Fruit fly (Drosophila melanogaster): Measurements from ENCODE around the gene term.

Gene term

DNA sequence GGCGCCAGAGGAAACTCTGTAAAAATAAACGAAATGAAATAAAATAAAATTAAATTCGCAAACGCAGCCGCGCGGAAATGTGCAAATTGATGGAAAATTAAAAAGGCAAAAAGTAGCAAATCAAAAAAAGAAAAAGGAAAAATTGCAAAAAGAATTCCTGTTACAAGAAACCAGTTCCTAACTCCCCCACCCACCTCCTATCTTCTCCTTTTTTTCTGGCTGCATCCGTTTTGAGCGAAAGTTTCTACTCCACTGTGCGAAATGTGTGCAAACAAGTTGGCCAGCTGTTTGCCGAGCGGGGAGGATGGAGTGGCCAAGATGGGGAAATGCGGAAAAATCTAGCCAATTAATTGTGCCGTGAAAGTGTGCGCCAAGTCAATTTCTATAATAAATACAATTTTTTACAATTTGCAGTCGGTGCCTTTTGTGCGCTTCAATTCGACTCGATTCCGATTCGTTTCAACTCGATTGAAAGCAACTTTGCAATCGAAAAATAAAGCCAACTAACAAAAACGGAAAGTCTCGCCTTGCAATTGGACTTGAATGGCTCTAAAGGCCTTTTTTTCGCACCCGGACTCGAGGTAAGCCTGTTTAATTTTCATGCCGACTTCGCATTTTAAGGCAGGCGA lies 33.0 kb upstream of the term start:
- TF ChIP-seq HLH106 (tag; optimal IDR thresholded peaks at IDR 0.05) (peak; percentile 6), Mio (GFP tag; optimal IDR thresholded peaks at IDR 0.05) (no peak)

DNA sequence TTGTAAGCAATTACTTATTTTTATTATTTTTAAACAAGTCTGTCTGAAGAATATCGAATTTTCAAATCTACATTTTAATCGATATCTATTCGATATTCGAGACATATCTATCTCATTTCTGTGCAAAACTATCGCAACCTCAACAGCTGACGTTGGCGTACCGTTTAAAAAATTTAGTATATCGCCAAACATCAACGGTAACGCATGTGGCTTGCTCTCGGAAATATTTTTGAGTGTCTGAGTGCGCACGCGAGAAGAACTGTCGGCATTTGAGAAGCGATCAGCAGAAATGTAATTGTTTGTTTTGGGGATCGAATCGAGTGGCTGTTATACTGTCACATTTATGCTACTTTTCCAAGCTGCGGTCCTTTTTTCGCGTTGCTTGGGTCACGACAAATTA lies 32.2 kb upstream of the term start, which contains the start of gene MYPT-75D:
MYPT-75D (plus strand) TSS at position 174 of the 400 bp plus-strand sequence.
- TF ChIP-seq Rel (GFP tag; optimal IDR thresholded peaks at IDR 0.05), result no peak
- peak; percentile 22 for TF ChIP-seq Rel (tag; optimal IDR thresholded peaks at IDR 0.05)
- TF ChIP-seq Sp1 (GFP tag; optimal IDR thresholded peaks at IDR 0.05), result peak; percentile 25
- TF ChIP-seq Abd-B (GFP tag; optimal IDR thresholded peaks at IDR 0.05), result no peak
- TF ChIP-seq dl (GFP tag; optimal IDR thresholded peaks at IDR 0.05; ENCODE audit: insufficient read depth in 1 of 2, partially characterized antibody in 2 of 2), result peak in 1 of 2 experiments; percentile 27
- no peak for TF ChIP-seq br (GFP tag; optimal IDR thresholded peaks at IDR 0.05)
- TF ChIP-seq rgr (GFP tag; optimal IDR thresholded peaks at IDR 0.05), result peak; percentile 39
- peak; percentile 65 for TF ChIP-seq Hnf4 (GFP tag; optimal IDR thresholded peaks at IDR 0.05)
- peak in 1 of 2 experiments; percentile 21 for TF ChIP-seq foxo (GFP tag; optimal IDR thresholded peaks at IDR 0.05)
- peak; percentile 18 for TF ChIP-seq jim (GFP tag; optimal IDR thresholded peaks at IDR 0.05)
- TF ChIP-seq Hr83 (GFP tag; optimal IDR thresholded peaks at IDR 0.05; ENCODE audit: poor library complexity, severe bottlenecking), result peak; percentile 75
- TF ChIP-seq tai (GFP tag; optimal IDR thresholded peaks at IDR 0.05), result peak; percentile 16
- no peak for TF ChIP-seq Myc (optimal IDR thresholded peaks at IDR 0.05)
- TF ChIP-seq dsf (GFP tag; optimal IDR thresholded peaks at IDR 0.05; ENCODE audit: borderline replicate concordance), result no peak

DNA sequence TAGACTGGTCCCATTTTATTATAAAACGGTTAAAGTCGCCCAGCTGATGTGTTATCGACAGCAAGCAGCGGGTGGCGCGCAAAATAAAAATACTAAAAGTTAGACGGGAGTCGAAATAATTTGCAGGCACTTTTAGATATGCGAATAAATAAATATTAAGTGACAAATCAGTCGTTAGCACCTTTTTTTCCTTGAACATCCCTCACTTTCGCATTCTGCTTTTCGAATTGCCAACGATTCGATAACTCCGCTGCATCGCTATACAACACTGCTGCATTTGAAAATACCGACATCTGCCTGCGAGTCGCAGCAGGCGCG lies 28.8 kb upstream of the term start, which contains the start of gene bora:
bora (plus strand) TSS at position 271 of the 318 bp plus-strand sequence.
- TF ChIP-seq GATAd (GFP tag; optimal IDR thresholded peaks at IDR 0.05), result no peak
- no peak for TF ChIP-seq Vsx2 (GFP tag; optimal IDR thresholded peaks at IDR 0.05; ENCODE audit: partially characterized antibody)
- TF ChIP-seq fru (GFP tag; optimal IDR thresholded peaks at IDR 0.05), result no peak
- TF ChIP-seq foxo (GFP tag; optimal IDR thresholded peaks at IDR 0.05), result peak in 1 of 2 experiments; percentile 25
- no peak for TF ChIP-seq Mio (GFP tag; optimal IDR thresholded peaks at IDR 0.05)
- no peak for TF ChIP-seq br (GFP tag; optimal IDR thresholded peaks at IDR 0.05)
- TF ChIP-seq CrebA (GFP tag; optimal IDR thresholded peaks at IDR 0.05; ENCODE audit: borderline replicate concordance), result no peak
- TF ChIP-seq CG32264 (GFP tag; optimal IDR thresholded peaks at IDR 0.05), result no peak
- TF ChIP-seq tai (GFP tag; optimal IDR thresholded peaks at IDR 0.05), result peak; percentile 40
- TF ChIP-seq Myc (optimal IDR thresholded peaks at IDR 0.05), result no peak
- no peak for TF ChIP-seq jim (GFP tag; optimal IDR thresholded peaks at IDR 0.05)
- no peak for TF ChIP-seq N (GFP tag; optimal IDR thresholded peaks at IDR 0.05)
- TF ChIP-seq Jra (GFP tag; optimal IDR thresholded peaks at IDR 0.05), result no peak
- no peak for TF ChIP-seq lola (GFP tag; optimal IDR thresholded peaks at IDR 0.05)
- TF ChIP-seq CG9705 (GFP tag; optimal IDR thresholded peaks at IDR 0.05), result no peak
- TF ChIP-seq Hr83 (GFP tag; optimal IDR thresholded peaks at IDR 0.05; ENCODE audit: poor library complexity, severe bottlenecking), result no peak
- TF ChIP-seq dmrt93B (GFP tag; optimal IDR thresholded peaks at IDR 0.05), result no peak
- no peak for TF ChIP-seq pan (optimal IDR thresholded peaks at IDR 0.05)

DNA sequence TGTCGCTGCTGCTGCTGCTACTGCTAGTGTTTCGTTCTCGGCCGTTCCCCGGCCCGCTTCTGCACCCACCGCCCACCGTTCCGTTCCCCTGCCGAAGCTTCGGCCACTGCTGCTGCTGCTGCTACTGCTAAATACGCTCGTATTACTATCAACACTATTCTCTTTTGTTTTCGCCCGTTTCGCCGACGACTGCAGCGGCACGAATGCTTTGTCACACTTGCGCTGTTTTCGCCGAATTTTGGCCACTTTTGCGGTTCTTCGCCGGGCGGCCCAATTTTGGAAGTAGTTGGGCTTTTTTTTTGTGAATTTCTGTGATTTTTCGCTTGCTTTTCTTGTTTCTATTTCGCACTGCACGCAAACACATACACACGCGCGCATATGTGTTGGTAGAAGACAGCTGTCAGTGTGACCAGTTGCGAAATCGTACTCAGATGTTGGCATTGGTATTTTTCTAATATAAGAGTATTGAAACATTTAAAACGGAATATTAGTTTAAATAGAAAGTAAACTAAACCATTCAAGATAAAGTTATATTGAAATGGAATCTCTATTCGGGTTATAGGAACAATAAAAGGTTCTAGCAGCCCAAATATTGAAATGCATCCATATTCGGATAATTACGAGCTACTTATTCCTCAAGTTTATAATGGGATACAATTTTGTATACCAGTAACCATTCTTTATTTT lies 28.3 kb upstream of the term start, which contains the start of gene not:
not (minus strand) TSS at position 395 of the 687 bp plus-strand sequence.
- TF ChIP-seq Abd-B (GFP tag; optimal IDR thresholded peaks at IDR 0.05) (no peak), Hnf4 (GFP tag; optimal IDR thresholded peaks at IDR 0.05) (peak; percentile 10), CG9705 (GFP tag; optimal IDR thresholded peaks at IDR 0.05) (no peak), usp (GFP tag; optimal IDR thresholded peaks at IDR 0.05) (no peak), fru (GFP tag; optimal IDR thresholded peaks at IDR 0.05) (peak; percentile 3)

DNA sequence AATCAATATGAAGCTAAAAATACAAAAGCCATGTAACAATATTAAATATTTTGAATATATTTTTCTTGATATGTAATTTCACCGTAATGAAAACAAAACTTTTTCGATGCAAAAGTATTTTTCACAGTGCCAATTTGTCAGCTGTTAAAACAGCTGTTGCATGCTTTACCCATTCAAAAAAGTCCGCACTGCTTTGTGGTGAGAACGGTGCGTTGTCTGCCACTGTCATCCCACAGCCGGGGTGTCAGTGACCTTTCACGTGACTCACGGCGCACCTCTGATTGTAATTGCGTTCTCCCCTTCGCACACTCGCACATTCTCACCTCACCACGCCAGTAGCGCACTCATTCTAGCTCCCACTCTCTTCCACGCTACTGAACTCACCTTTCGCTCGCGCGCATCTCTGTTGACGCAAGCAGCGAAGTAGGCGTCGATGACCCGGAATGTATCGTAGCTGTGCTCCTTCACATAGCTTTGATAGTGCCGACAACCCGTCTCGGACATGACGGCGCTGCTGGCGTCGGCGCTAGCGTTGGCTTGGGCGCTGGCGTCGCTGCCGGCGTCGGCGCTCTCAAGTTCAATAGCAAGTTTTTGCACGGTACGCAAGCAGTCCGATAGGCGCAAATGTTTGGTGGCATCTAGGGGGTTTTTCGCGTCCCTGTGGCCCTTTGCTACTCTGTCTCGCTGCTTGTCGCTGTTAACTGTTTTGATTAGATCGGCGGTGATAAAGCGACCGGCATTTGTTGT lies 27.6 kb upstream of the term start:
- TF ChIP-seq Myc (optimal IDR thresholded peaks at IDR 0.05) (peak; percentile 71), psq (GFP tag; optimal IDR thresholded peaks at IDR 0.05) (peak; percentile 6), tai (GFP tag; optimal IDR thresholded peaks at IDR 0.05) (no peak), fru (GFP tag; optimal IDR thresholded peaks at IDR 0.05) (peak; percentile 64), Dfd (GFP tag; optimal IDR thresholded peaks at IDR 0.05) (no peak), Hr78 (GFP tag; optimal IDR thresholded peaks at IDR 0.05) (no peak), CG9705 (GFP tag; optimal IDR thresholded peaks at IDR 0.05) (no peak), lola (GFP tag; optimal IDR thresholded peaks at IDR 0.05) (no peak), Hr83 (GFP tag; optimal IDR thresholded peaks at IDR 0.05; ENCODE audit: poor library complexity, severe bottlenecking) (peak; percentile 35), br (GFP tag; optimal IDR thresholded peaks at IDR 0.05) (peak; percentile 55), h (GFP tag; optimal IDR thresholded peaks at IDR 0.05) (peak; percentile 20), Mio (GFP tag; optimal IDR thresholded peaks at IDR 0.05) (no peak), sage (GFP tag; optimal IDR thresholded peaks at IDR 0.05) (no peak), Abd-B (GFP tag; optimal IDR thresholded peaks at IDR 0.05) (no peak), CG32264 (GFP tag; optimal IDR thresholded peaks at IDR 0.05) (no peak), Vsx2 (GFP tag; optimal IDR thresholded peaks at IDR 0.05; ENCODE audit: partially characterized antibody) (no peak), usp (GFP tag; optimal IDR thresholded peaks at IDR 0.05) (no peak), woc (GFP tag; optimal IDR thresholded peaks at IDR 0.05) (peak; percentile 53), foxo (GFP tag; optimal IDR thresholded peaks at IDR 0.05) (peak in 1 of 2 experiments; percentile 55), ey (GFP tag; optimal IDR thresholded peaks at IDR 0.05) (peak; percentile 21), sv (GFP tag; optimal IDR thresholded peaks at IDR 0.05) (peak; percentile 54), Dif (GFP tag; optimal IDR thresholded peaks at IDR 0.05; ENCODE audit: partially characterized antibody) (no peak)

All from whole organism, wandering third instar larva.